Fruit fly (Drosophila melanogaster) whole organism, prepupa: ENCODE data around the gene CG3704.

Experiments used
- CG11762 ChIP-seq: fragments of 200-800 bp; sonication (Bioruptor generic); optimal IDR thresholded peaks from 3 replicates; lab custom pipeline; 2016; ENCODE audit warnings: missing biosample characterization, missing genetic modification characterization; ENCODE audit not compliant: insufficient read depth
- CG6163 ChIP-seq: fragments of 200-800 bp; sonication (Bioruptor generic); IDR thresholded peaks from 3 replicates; pipeline ENCODE4 v1.3.6; 2022; ENCODE audit warnings: missing biosample characterization, missing genetic modification characterization
- CG8319 ChIP-seq: fragments of 200-800 bp; sonication (Bioruptor generic); optimal IDR thresholded peaks from 3 replicates; lab custom pipeline; 2016; ENCODE audit warnings: missing biosample characterization, missing genetic modification characterization
- Ets96B ChIP-seq: fragments of 200-800 bp; optimal IDR thresholded peaks from 2 replicates; lab custom pipeline; 2019; ENCODE audit warnings: missing biosample characterization, mild to moderate bottlenecking, missing genetic modification characterization, moderate library complexity
- OdsH ChIP-seq: fragments of 200-800 bp; sonication (Bioruptor generic); optimal IDR thresholded peaks from 3 replicates; lab custom pipeline; 2016; ENCODE audit warnings: missing biosample characterization, missing genetic modification characterization
- achi ChIP-seq: fragments of 200-800 bp; sonication (Bioruptor generic); optimal IDR thresholded peaks from 3 replicates; lab custom pipeline; 2016; ENCODE audit warnings: missing biosample characterization, missing genetic modification characterization
- acj6 ChIP-seq: fragments of 200-800 bp; sonication (Bioruptor generic); optimal IDR thresholded peaks from 3 replicates; lab custom pipeline; 2016; ENCODE audit warnings: missing biosample characterization, missing genetic modification characterization
- net ChIP-seq: fragments of 200-800 bp; sonication (Bioruptor generic); optimal IDR thresholded peaks from 3 replicates; lab custom pipeline; 2016; ENCODE audit warnings: missing biosample characterization, missing genetic modification characterization
- spab ChIP-seq: fragments of 200-800 bp; sonication (Bioruptor generic); optimal IDR thresholded peaks from 2 replicates; lab custom pipeline; 2017; ENCODE audit warnings: missing biosample characterization, mild to moderate bottlenecking, missing genetic modification characterization, missing genetic modification reagents
- ss ChIP-seq, 2 experiments: fragments of 200-800 bp; sonication (Bioruptor generic); optimal IDR thresholded peaks; 2 replicates in 1 of 2; 3 replicates in 1 of 2; lab custom pipeline; 2017 to 2018; ENCODE audit warnings: mild to moderate bottlenecking in 2 of 2, missing biosample characterization in 2 of 2, missing genetic modification characterization in 2 of 2, moderate library complexity in 1 of 2
- svp ChIP-seq: fragments of 200-800 bp; sonication (Bioruptor generic); peaks from one replicate; lab custom pipeline; 2016; ENCODE audit warnings: missing biosample characterization, missing genetic modification characterization
- topi ChIP-seq: fragments of 200-800 bp; sonication (Bioruptor generic); optimal IDR thresholded peaks from 3 replicates; lab custom pipeline; 2016; ENCODE audit warnings: missing biosample characterization, missing genetic modification characterization
- vri ChIP-seq: fragments of 200-800 bp; sonication (Bioruptor generic); optimal IDR thresholded peaks from 3 replicates; lab custom pipeline; 2016; ENCODE audit warnings: missing biosample characterization, mild to moderate bottlenecking, missing genetic modification characterization

- TF ChIP-seq ss (GFP tag; optimal IDR thresholded peaks at IDR 0.05; lab: Kevin White, UChicago) (no peak), CG8319 (no peak), svp (GFP tag; lab: Kevin White, UChicago) (no peak), achi (GFP tag; lab: Kevin White, UChicago) (no peak), CG6163 (GFP tag; lab: Robert Waterston, UW) (no peak), Ets96B (tag; lab: Kevin White, UChicago) (no peak), vri (GFP tag; lab: Kevin White, UChicago) (no peak), spab (GFP tag; lab: Kevin White, UChicago) (no peak), net (no peak), OdsH (GFP tag; lab: Kevin White, UChicago) (no peak), CG11762 (GFP tag; lab: Kevin White, UChicago) (no peak), acj6 (no peak), topi (GFP tag; lab: Kevin White, UChicago) (no peak)
Observed at dm6 chrX:932859-933258, 7.7 kb downstream of the CG3704 start.
